Worm (Caenorhabditis elegans) whole organism, midembryonic: ENCODE data around the gene col-145.

ENCODE experiments used
- cog-1 ChIP-seq: sonication (generic microtip); optimal IDR thresholded peaks from 2 replicates; lab custom pipeline; 2016; ENCODE audit warnings: missing genetic modification characterization, missing compliant biosample characterization
- klf-2 ChIP-seq: fragments of 200-800 bp; sonication (Bioruptor generic); conservative IDR thresholded peaks from 2 replicates; pipeline ENCODE4 v1.3.6; 2022; ENCODE audit warnings: missing genetic modification reagents, missing genetic modification characterization, missing compliant biosample characterization

DNA sequence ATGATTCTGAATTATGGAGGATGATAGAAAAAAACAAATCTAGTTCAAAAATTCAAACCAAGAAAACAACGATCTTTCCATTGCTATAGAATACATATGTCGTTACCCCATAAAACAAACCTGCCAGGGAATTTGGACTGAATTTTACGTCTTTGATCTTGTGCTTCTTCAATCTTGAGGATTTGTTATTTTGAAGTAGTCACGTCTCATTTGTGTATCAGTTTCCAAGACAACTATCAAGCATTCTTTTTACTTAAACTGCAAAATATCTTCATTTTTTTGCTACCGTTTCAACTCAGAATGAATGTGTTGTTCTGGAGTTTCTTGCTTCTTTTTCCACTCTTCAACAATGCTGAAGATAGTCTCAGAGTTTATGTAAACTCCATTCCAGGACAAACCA lies 32.0 kb downstream of the col-145 start, which contains the start of gene F21C10.19:
- TF ChIP-seq klf-2 (GFP tag; lab: Robert Waterston, UW) = no peak
- no peak for TF ChIP-seq cog-1 (tag; lab: Kevin White, UChicago)
